Worm (Caenorhabditis elegans): Measurements from ENCODE around the gene W10G11.19.

W10G11.19 gene

ce11 chrII:3553453-3553852 is 3.0 kb downstream of the W10G11.19 start, which contains the start of gene dnc-3 (continued):
- TF ChIP-seq mxl-1 (tag; optimal IDR thresholded peaks at IDR 0.05) (no peak), dpff-1 (tag; optimal IDR thresholded peaks at IDR 0.05) (no peak), ceh-40 (GFP tag; IDR thresholded peaks at IDR 0.05) (no peak), aptf-3 (GFP tag; IDR thresholded peaks at IDR 0.05) (no peak), B0035.1 (tag; optimal IDR thresholded peaks at IDR 0.05) (no peak), hlh-26 (GFP tag; conservative IDR thresholded peaks at IDR 0.05) (no peak), Y56A3A.18 (GFP tag; IDR thresholded peaks at IDR 0.05) (no peak), D2030.7 (GFP tag; IDR thresholded peaks at IDR 0.05) (no peak; the same call in 1 of the 2 replicates), B0261.1 (tag; optimal IDR thresholded peaks at IDR 0.05) (peak; percentile 20), F37B4.10 (GFP tag; IDR thresholded peaks at IDR 0.05) (no peak), tbp1 (GFP tag; optimal IDR thresholded peaks at IDR 0.05) (peak; percentile 20), ztf-26 (tag; optimal IDR thresholded peaks at IDR 0.05) (peak; percentile 37), ets-4 (GFP tag; optimal IDR thresholded peaks at IDR 0.05) (no peak), ama-1 (optimal IDR thresholded peaks at IDR 0.05) (no peak), ama-1 (GFP tag; optimal IDR thresholded peaks at IDR 0.05) (no peak), hmg-1.2 (GFP tag; IDR thresholded peaks at IDR 0.05) (peak; percentile 23; the same call in 1 of the 2 replicates), bed-2 (GFP tag; IDR thresholded peaks at IDR 0.05) (no peak), Y53G8AR.9 (GFP tag; conservative IDR thresholded peaks at IDR 0.05) (no peak), attf-5 (GFP tag; optimal IDR thresholded peaks at IDR 0.05) (peak; percentile 45), F57A8.1 (GFP tag; optimal IDR thresholded peaks at IDR 0.05) (no peak), xnd-1 (tag; optimal IDR thresholded peaks at IDR 0.05) (peak; percentile 66), mcd-1 (GFP tag; IDR thresholded peaks at IDR 0.05) (peak; percentile 61), die-1 (tag; optimal IDR thresholded peaks at IDR 0.05) (no peak), pha-4 (tag; optimal IDR thresholded peaks at IDR 0.05) (no peak), F55B11.4 (tag; optimal IDR thresholded peaks at IDR 0.05; ENCODE audit: borderline replicate concordance, insufficient read depth) (no peak), B0019.2 (GFP tag; conservative IDR thresholded peaks at IDR 0.05) (no peak), tlf-1 (GFP tag; optimal IDR thresholded peaks at IDR 0.05) (no peak), let-526 (GFP tag; IDR thresholded peaks at IDR 0.05) (no peak), nfya-1 (tag; optimal IDR thresholded peaks at IDR 0.05; ENCODE audit: borderline replicate concordance, insufficient read depth) (no peak), lsl-1 (GFP tag; optimal IDR thresholded peaks at IDR 0.05) (peak; percentile 61), snpc-4 (GFP tag; optimal IDR thresholded peaks at IDR 0.05) (no peak), snpc-4 (tag; optimal IDR thresholded peaks at IDR 0.05) (peak in 1 of 4 experiments; percentile 45), attf-3 (GFP tag; conservative IDR thresholded peaks at IDR 0.05) (no peak), efl-1 (GFP tag; optimal IDR thresholded peaks at IDR 0.05) (peak; percentile 24), F23B12.7 (tag; optimal IDR thresholded peaks at IDR 0.05; ENCODE audit: insufficient read depth) (no peak), madf-6 (GFP tag; IDR thresholded peaks at IDR 0.05) (peak; percentile 73; the same call in 1 of the 2 replicates), K11D2.4 (GFP tag; IDR thresholded peaks at IDR 0.05) (no peak), madf-8 (GFP tag; conservative IDR thresholded peaks at IDR 0.05) (peak; percentile 53), let-607 (tag; optimal IDR thresholded peaks at IDR 0.05) (peak in 1 of 2 experiments; percentile 61), rcor-1 (GFP tag; IDR thresholded peaks at IDR 0.05) (no peak), egrh-3 (GFP tag; IDR thresholded peaks at IDR 0.05) (no peak), repo-1 (tag; optimal IDR thresholded peaks at IDR 0.05) (no peak), ztf-28 (GFP tag; IDR thresholded peaks at IDR 0.05) (no peak), lir-1 (GFP tag; conservative IDR thresholded peaks at IDR 0.05) (no peak), lsy-27 (tag; optimal IDR thresholded peaks at IDR 0.05; ENCODE audit: borderline replicate concordance, insufficient read depth) (no peak)

Data from whole organism, young adult.